Worm (Caenorhabditis elegans) whole organism, young adult: ENCODE measurements around the gene B0280.17.
A peak's percentile ranks its signal among the peaks of the same experiment; 100 is the strongest.

ENCODE experiments used
- C06A6.2 ChIP-seq: fragments of 200-800 bp; sonication (Bioruptor generic); conservative IDR thresholded peaks from 2 replicates; pipeline ENCODE4 v1.3.6; 2022; ENCODE audit warnings: missing genetic modification characterization, missing compliant biosample characterization
- C17E4.6 ChIP-seq: fragments of 200-800 bp; sonication (Bioruptor generic); IDR thresholded peaks from 2 replicates; pipeline ENCODE4 v1.3.6; 2022; ENCODE audit warnings: missing genetic modification reagents, missing genetic modification characterization, missing compliant biosample characterization
- F22D6.2 ChIP-seq: sonication (generic microtip); optimal IDR thresholded peaks from 2 replicates; lab custom pipeline; 2016; ENCODE audit warnings: mild to moderate bottlenecking, missing genetic modification characterization, missing compliant biosample characterization
- F39B2.1 ChIP-seq: fragments of 200-800 bp; sonication (Bioruptor generic); IDR thresholded peaks from 2 replicates; pipeline ENCODE4 v1.3.6; 2022; ENCODE audit warnings: missing genetic modification reagents, missing genetic modification characterization, missing compliant biosample characterization
- F49E8.2 ChIP-seq: sonication (generic microtip); optimal IDR thresholded peaks from 3 replicates; lab custom pipeline; 2017; ENCODE audit warnings: missing genetic modification characterization, mild to moderate bottlenecking, missing compliant biosample characterization, antibody characterized with exemption, moderate library complexity; ENCODE audit not compliant: insufficient read depth
- F52B5.7 ChIP-seq: sonication (generic microtip); optimal IDR thresholded peaks from 2 replicates; lab custom pipeline; 2016; ENCODE audit warnings: mild to moderate bottlenecking, missing genetic modification characterization, missing compliant biosample characterization
- Y56A3A.18 ChIP-seq: fragments of 200-800 bp; sonication (Bioruptor generic); IDR thresholded peaks from 2 replicates; pipeline ENCODE4 v1.3.6; 2022; ENCODE audit warnings: missing genetic modification reagents, missing genetic modification characterization, missing compliant biosample characterization
- Y79H2A.3 ChIP-seq: fragments of 200-800 bp; sonication (Bioruptor generic); conservative IDR thresholded peaks from 2 replicates; pipeline ENCODE4 v1.3.6; 2022; ENCODE audit warnings: missing genetic modification reagents, missing genetic modification characterization, missing compliant biosample characterization
- Y95B8A.8 ChIP-seq: fragments of 200-800 bp; sonication (Bioruptor generic); IDR thresholded peaks from 2 replicates; pipeline ENCODE4 v1.3.6; 2022; ENCODE audit warnings: missing genetic modification reagents, missing genetic modification characterization, missing compliant biosample characterization
- ama-1 ChIP-seq, 3 experiments: fragments of 150-350 bp in 1 of 3; sonication (generic microtip) in 2 of 3; optimal IDR thresholded peaks; 2 replicates each; lab custom pipeline; 2014 to 2018; ENCODE audit warnings: missing biosample characterization in 2 of 3, missing genetic modification characterization in 2 of 3, missing genetic modification reagents in 2 of 3
- athp-1 ChIP-seq: sonication (generic microtip); optimal IDR thresholded peaks from 2 replicates; lab custom pipeline; 2017; ENCODE audit warnings: mild to moderate bottlenecking, missing genetic modification characterization, missing compliant biosample characterization
- attf-3 ChIP-seq: fragments of 200-800 bp; sonication (Bioruptor generic); conservative IDR thresholded peaks from 2 replicates; pipeline ENCODE4 v1.3.6; 2022; ENCODE audit warnings: missing genetic modification reagents, missing genetic modification characterization, missing compliant biosample characterization
- attf-5 ChIP-seq: fragments of 200-800 bp; sonication (Bioruptor generic); optimal IDR thresholded peaks from 2 replicates; lab custom pipeline; 2018; ENCODE audit warnings: mild to moderate bottlenecking, missing genetic modification characterization, missing compliant biosample characterization
- cebp-1 ChIP-seq, 2 experiments: fragments of 200-800 bp in 1 of 2; sonication (Bioruptor generic) in 1 of 2; sonication (generic microtip) in 1 of 2; IDR thresholded peaks in 1 of 2; optimal IDR thresholded peaks in 1 of 2; 2 replicates each; pipeline versions ENCODE4 v1.3.6 to Lab custom; 2017 to 2022; ENCODE audit warnings: missing compliant biosample characterization in 2 of 2, missing genetic modification characterization in 2 of 2, mild to moderate bottlenecking in 1 of 2, missing genetic modification reagents in 1 of 2, moderate library complexity in 1 of 2
- ceh-100 ChIP-seq: fragments of 200-800 bp; sonication (Bioruptor generic); IDR thresholded peaks from 2 replicates; pipeline ENCODE4 v1.3.6; 2022; ENCODE audit warnings: missing genetic modification reagents, missing genetic modification characterization, missing compliant biosample characterization
- ceh-27 ChIP-seq: fragments of 200-800 bp; sonication (Bioruptor generic); optimal IDR thresholded peaks from 2 replicates; lab custom pipeline; 2018; ENCODE audit warnings: mild to moderate bottlenecking, missing genetic modification characterization, moderate library complexity, missing compliant biosample characterization
- ceh-58 ChIP-seq: fragments of 200-800 bp; sonication (Bioruptor generic); IDR thresholded peaks from 2 replicates; pipeline ENCODE4 v1.3.6; 2022; ENCODE audit warnings: missing genetic modification characterization, missing compliant biosample characterization
- ceh-79 ChIP-seq: sonication (generic microtip); optimal IDR thresholded peaks from 2 replicates; lab custom pipeline; 2017; ENCODE audit warnings: mild to moderate bottlenecking, missing genetic modification characterization, missing compliant biosample characterization
- dox-1 ChIP-seq: fragments of 200-800 bp; sonication (Bioruptor generic); IDR thresholded peaks from 2 replicates; pipeline ENCODE4 v1.3.6; 2022; ENCODE audit warnings: missing genetic modification reagents, missing genetic modification characterization, missing compliant biosample characterization
- efl-1 ChIP-seq: fragments of 150-350 bp; optimal IDR thresholded peaks from 2 replicates; lab custom pipeline; 2014; ENCODE audit warnings: missing biosample characterization, missing genetic modification reagents, missing genetic modification characterization
- egl-44 ChIP-seq: fragments of 200-800 bp; sonication (Bioruptor generic); IDR thresholded peaks from 2 replicates; pipeline ENCODE4 v1.3.6; 2022; ENCODE audit warnings: missing genetic modification reagents, missing genetic modification characterization, missing compliant biosample characterization
- ekl-4 ChIP-seq: fragments of 200-800 bp; sonication (Bioruptor generic); IDR thresholded peaks from 2 replicates; pipeline ENCODE4 v1.3.6; 2022; ENCODE audit warnings: missing genetic modification reagents, missing genetic modification characterization, missing compliant biosample characterization
- ets-4 ChIP-seq: fragments of 200-800 bp; sonication (Bioruptor generic); optimal IDR thresholded peaks from 2 replicates; lab custom pipeline; 2018; ENCODE audit warnings: mild to moderate bottlenecking, missing genetic modification characterization, missing compliant biosample characterization
- hmg-20 ChIP-seq: fragments of 200-800 bp; sonication (Bioruptor generic); IDR thresholded peaks from 2 replicates; pipeline ENCODE4 v1.3.6; 2022; ENCODE audit warnings: missing genetic modification reagents, missing genetic modification characterization, missing compliant biosample characterization
- hsf-1 ChIP-seq: fragments of 200-800 bp; sonication (Bioruptor generic); IDR thresholded peaks from 2 replicates; pipeline ENCODE4 v1.3.6; 2022; ENCODE audit warnings: missing genetic modification reagents, missing genetic modification characterization, missing compliant biosample characterization
- let-607 ChIP-seq, 2 experiments: fragments of 200-800 bp in 1 of 2; sonication (Bioruptor generic) in 1 of 2; sonication (generic microtip) in 1 of 2; optimal IDR thresholded peaks; 2 replicates each; lab custom pipeline; 2016 to 2018; ENCODE audit warnings: mild to moderate bottlenecking in 2 of 2, missing compliant biosample characterization in 2 of 2, missing genetic modification characterization in 2 of 2, moderate library complexity in 2 of 2, missing genotype in 1 of 2
- lin-40 ChIP-seq: sonication (generic microtip); optimal IDR thresholded peaks from 2 replicates; lab custom pipeline; 2016; ENCODE audit warnings: missing genetic modification characterization, mild to moderate bottlenecking, missing compliant biosample characterization, missing genotype, missing genetic modification reagents
- lin-54 ChIP-seq: fragments of 200-800 bp; sonication (Bioruptor generic); optimal IDR thresholded peaks from 2 replicates; lab custom pipeline; 2018; ENCODE audit warnings: mild to moderate bottlenecking, missing genetic modification characterization, missing compliant biosample characterization
- lir-1 ChIP-seq: fragments of 200-800 bp; sonication (Bioruptor generic); conservative IDR thresholded peaks from 2 replicates; pipeline ENCODE4 v1.3.6; 2022; ENCODE audit warnings: missing genetic modification reagents, missing genetic modification characterization, missing compliant biosample characterization
- madf-6 ChIP-seq: fragments of 200-800 bp; sonication (Bioruptor generic); IDR thresholded peaks from 2 replicates; pipeline ENCODE4 v1.3.6; 2022; ENCODE audit warnings: missing genetic modification reagents, missing genetic modification characterization, missing compliant biosample characterization
- mcd-1 ChIP-seq: fragments of 200-800 bp; sonication (Bioruptor generic); IDR thresholded peaks from 2 replicates; pipeline ENCODE4 v1.3.6; 2022; ENCODE audit warnings: missing genetic modification reagents, missing genetic modification characterization, missing compliant biosample characterization
- mes-4 ChIP-seq: sonication (generic microtip); optimal IDR thresholded peaks from 2 replicates; lab custom pipeline; 2016; ENCODE audit warnings: missing genotype, missing genetic modification characterization, missing compliant biosample characterization
- mxl-1 ChIP-seq: sonication (generic microtip); optimal IDR thresholded peaks from 2 replicates; lab custom pipeline; 2016; ENCODE audit warnings: missing genetic modification characterization, missing compliant biosample characterization
- nfya-2 ChIP-seq: fragments of 200-800 bp; sonication (Bioruptor generic); IDR thresholded peaks from 2 replicates; pipeline ENCODE4 v1.3.6; 2022; ENCODE audit warnings: missing genetic modification reagents, missing genetic modification characterization, missing compliant biosample characterization
- nfyb-1 ChIP-seq: fragments of 200-800 bp; sonication (Bioruptor generic); IDR thresholded peaks from 2 replicates; pipeline ENCODE4 v1.3.6; 2022; ENCODE audit warnings: missing genetic modification reagents, missing genetic modification characterization, missing compliant biosample characterization
- nhr-179 ChIP-seq: sonication (generic microtip); optimal IDR thresholded peaks from 2 replicates; lab custom pipeline; 2016; ENCODE audit warnings: mild to moderate bottlenecking, missing genetic modification characterization, missing compliant biosample characterization
- nhr-80 ChIP-seq: sonication (generic microtip); optimal IDR thresholded peaks from 2 replicates; lab custom pipeline; 2016; ENCODE audit warnings: missing genetic modification characterization, missing compliant biosample characterization
- pbrm-1 ChIP-seq: fragments of 200-800 bp; sonication (Bioruptor generic); IDR thresholded peaks from 2 replicates; pipeline ENCODE4 v1.3.6; 2022; ENCODE audit warnings: missing genetic modification reagents, missing genetic modification characterization, missing compliant biosample characterization
- rcor-1 ChIP-seq: fragments of 200-800 bp; sonication (Bioruptor generic); IDR thresholded peaks from 2 replicates; pipeline ENCODE4 v1.3.6; 2022; ENCODE audit warnings: missing genetic modification reagents, missing genetic modification characterization, missing compliant biosample characterization
- rec-8 ChIP-seq, 2 experiments: sonication (generic microtip); optimal IDR thresholded peaks; 2 replicates each; lab custom pipeline; 2016; ENCODE audit warnings: mild to moderate bottlenecking in 2 of 2, missing genetic modification characterization in 2 of 2, missing genetic modification reagents in 2 of 2, missing genotype in 2 of 2, missing biosample characterization in 1 of 2, missing compliant biosample characterization in 1 of 2, moderate library complexity in 1 of 2
- repo-1 ChIP-seq: sonication (generic microtip); optimal IDR thresholded peaks from 2 replicates; lab custom pipeline; 2017; ENCODE audit warnings: mild to moderate bottlenecking, missing genetic modification characterization, missing compliant biosample characterization
- tlf-1 ChIP-seq: fragments of 200-800 bp; sonication (Bioruptor generic); optimal IDR thresholded peaks from 2 replicates; lab custom pipeline; 2018; ENCODE audit warnings: mild to moderate bottlenecking, missing genetic modification characterization, missing compliant biosample characterization
- unc-62 ChIP-seq: fragments of 150-350 bp; optimal IDR thresholded peaks from 2 replicates; lab custom pipeline; 2014; ENCODE audit warnings: missing biosample characterization, missing genetic modification reagents, missing genetic modification characterization
- zim-3 ChIP-seq: sonication (generic microtip); optimal IDR thresholded peaks from 2 replicates; lab custom pipeline; 2017; ENCODE audit warnings: mild to moderate bottlenecking, missing genetic modification characterization, moderate library complexity, missing compliant biosample characterization
- ztf-18 ChIP-seq: sonication (generic microtip); optimal IDR thresholded peaks from 2 replicates; lab custom pipeline; 2016; ENCODE audit warnings: missing genotype, mild to moderate bottlenecking, missing genetic modification characterization, missing compliant biosample characterization
- ztf-26 ChIP-seq: sonication (generic microtip); optimal IDR thresholded peaks from 2 replicates; lab custom pipeline; 2017; ENCODE audit warnings: missing genetic modification characterization, missing compliant biosample characterization
- ztf-6 ChIP-seq: fragments of 200-800 bp; sonication (Bioruptor generic); IDR thresholded peaks from 2 replicates; pipeline ENCODE4 v1.3.6; 2022; ENCODE audit warnings: missing genetic modification reagents, missing genetic modification characterization, missing compliant biosample characterization

Gene B0280.17

ce11 chrIII:7155631-7156030 lies 19.7 kb upstream of the B0280.17 start (continued):
- TF ChIP-seq Y56A3A.18 (GFP tag; lab: Robert Waterston, UW) (0 out of 2 replicates have a peak, but pooled peaks have one; percentile 50), nfya-2 (GFP tag; lab: Robert Waterston, UW) (no peak), nhr-80 (tag; lab: Kevin White, UChicago) (peak; percentile 77), repo-1 (peak; percentile 55), zim-3 (no peak), let-607 (tag; optimal IDR thresholded peaks at IDR 0.05; lab: Kevin White, UChicago) (peak; percentile 63 to 70), ekl-4 (GFP tag; lab: Robert Waterston, UW) (peak; percentile 85), dox-1 (peak; percentile 73), athp-1 (tag; lab: Kevin White, UChicago) (peak; percentile 18), pbrm-1 (GFP tag; lab: Robert Waterston, UW) (peak; percentile 82), madf-6 (0 out of 2 replicates have a peak, but pooled peaks have one; percentile 18), F39B2.1 (GFP tag; lab: Robert Waterston, UW) (0 out of 2 replicates have a peak, but pooled peaks have one; percentile 43), ceh-79 (no peak), ztf-6 (GFP tag; lab: Robert Waterston, UW) (no peak), attf-3 (GFP tag; lab: Robert Waterston, UW) (peak; percentile 49), C06A6.2 (GFP tag; lab: Robert Waterston, UW) (peak; percentile 82), hmg-20 (no peak), F52B5.7 (peak; percentile 58), ceh-58 (GFP tag; lab: Robert Waterston, UW) (no peak), nfyb-1 (GFP tag; lab: Robert Waterston, UW) (peak; percentile 90), rec-8 (tag; optimal IDR thresholded peaks at IDR 0.05; lab: Kevin White, UChicago) (no peak), Y79H2A.3 (GFP tag; lab: Robert Waterston, UW) (0 out of 2 replicates have a peak, but pooled peaks have one; percentile 44), cebp-1 (GFP tag; IDR thresholded peaks at IDR 0.05; lab: Robert Waterston, UW) (no peak), cebp-1 (tag; optimal IDR thresholded peaks at IDR 0.05; lab: Kevin White, UChicago) (peak; percentile 88), ama-1 (optimal IDR thresholded peaks at IDR 0.05; lab: Kevin White, UChicago) (peak; percentile 3), ama-1 (GFP tag; optimal IDR thresholded peaks at IDR 0.05; lab: Kevin White, UChicago) (no peak), ets-4 (GFP tag; lab: Kevin White, UChicago) (peak; percentile 26), ceh-100 (GFP tag; lab: Robert Waterston, UW) (0 out of 2 replicates have a peak, but pooled peaks have one; percentile 44), attf-5 (GFP tag; lab: Kevin White, UChicago) (peak; percentile 80), lin-54 (peak; percentile 60), lir-1 (peak; percentile 33; the same call in 1 of the 2 replicates), F49E8.2 (no peak), egl-44 (GFP tag; lab: Robert Waterston, UW) (no peak), F22D6.2 (peak; percentile 3), nhr-179 (tag; lab: Kevin White, UChicago) (no peak), mes-4 (tag; lab: Kevin White, UChicago) (no peak), lin-40 (tag; lab: Kevin White, UChicago) (peak; percentile 89), mcd-1 (GFP tag; lab: Robert Waterston, UW) (peak; percentile 71), tlf-1 (GFP tag; lab: Kevin White, UChicago) (peak; percentile 60), ceh-27 (GFP tag; lab: Kevin White, UChicago) (peak; percentile 83), mxl-1 (tag; lab: Kevin White, UChicago) (no peak), ztf-18 (peak; percentile 18), unc-62 (GFP tag; lab: Kevin White, UChicago) (peak; percentile 29), C17E4.6 (GFP tag; lab: Robert Waterston, UW) (0 out of 2 replicates have a peak, but pooled peaks have one; percentile 19), efl-1 (GFP tag; lab: Kevin White, UChicago) (no peak), hsf-1 (GFP tag; lab: Robert Waterston, UW) (peak; percentile 85), Y95B8A.8 (GFP tag; lab: Robert Waterston, UW) (peak; percentile 66; the same call in 1 of the 2 replicates), ztf-26 (tag; lab: Kevin White, UChicago) (peak; percentile 70), rcor-1 (GFP tag; lab: Robert Waterston, UW) (peak; percentile 30; the same call in 1 of the 2 replicates)
